Worm (Caenorhabditis elegans) whole organism, L1 larva: ENCODE results near the gene sars-1.

ENCODE experiments used
- snpc-4 ChIP-seq: fragments of 150-350 bp; optimal IDR thresholded peaks from 2 replicates; lab custom pipeline; 2014; ENCODE audit warnings: missing biosample characterization, missing genetic modification characterization
- tbx-2 ChIP-seq: sonication (generic microtip); optimal IDR thresholded peaks from 2 replicates; lab custom pipeline; 2016; ENCODE audit warnings: missing genetic modification characterization, missing compliant biosample characterization

DNA sequence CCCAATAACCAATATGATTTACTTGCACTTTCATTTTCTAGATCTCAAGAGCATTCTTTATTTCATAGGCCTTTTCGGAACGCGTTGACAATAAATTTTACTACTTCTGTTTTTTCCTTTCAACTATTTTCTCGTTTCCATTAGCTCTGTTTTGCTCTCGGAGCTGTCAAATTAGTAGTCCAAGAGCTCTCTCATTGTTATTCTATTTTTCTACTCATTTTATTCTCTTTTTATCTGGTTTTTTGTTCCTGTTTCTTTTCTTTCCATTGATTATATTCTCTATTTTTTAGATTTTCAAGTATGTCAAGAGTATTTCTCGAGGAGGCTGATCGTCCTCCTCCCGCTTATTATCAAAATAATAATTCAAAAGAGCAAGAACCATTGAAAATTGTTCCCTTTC, 43.6 kb downstream of the sars-1 start, which contains the start of gene T04B2.3:
- TF ChIP-seq snpc-4 (no peak), tbx-2 (tag; lab: Kevin White, UChicago) (no peak)
